Worm (Caenorhabditis elegans): ENCODE measurements around the gene ucr-1.
A peak's percentile ranks its signal among the peaks of the same experiment; 100 is the strongest.

The ucr-1 gene

DNA sequence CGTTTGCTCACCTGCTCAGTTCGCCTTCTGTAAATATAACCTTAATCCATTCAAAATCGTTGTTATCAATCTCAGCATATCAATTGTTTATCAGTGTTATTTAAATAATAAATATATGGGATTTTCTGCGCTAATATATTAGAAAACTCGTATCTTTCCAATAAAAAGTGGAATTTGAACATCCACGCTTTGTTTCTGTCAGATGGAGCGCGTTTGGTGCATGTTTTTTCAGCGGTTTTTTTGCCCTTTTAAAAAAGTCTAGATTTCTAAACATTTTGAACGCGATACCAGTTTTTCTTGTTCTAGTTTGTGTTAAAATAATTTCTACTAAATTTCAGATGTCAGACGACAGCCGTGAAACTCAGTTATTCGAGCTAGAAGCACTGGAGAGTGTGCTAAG, 5.0 kb upstream of the ucr-1 start, which contains the start of gene F56D2.2:
Gene F56D2.2, plus strand, starts transcription at position 339 of the 400 bp plus-strand sequence.
- TF ChIP-seq F49E8.2 (tag; optimal IDR thresholded peaks at IDR 0.05; ENCODE audit: insufficient read depth) (no peak), B0336.3 (GFP tag; IDR thresholded peaks at IDR 0.05) (no peak), lsy-27 (tag; optimal IDR thresholded peaks at IDR 0.05; ENCODE audit: borderline replicate concordance, insufficient read depth) (no peak), lin-35 (GFP tag; optimal IDR thresholded peaks at IDR 0.05) (peak in 1 of 3 experiments; percentile 9), ceh-100 (GFP tag; IDR thresholded peaks at IDR 0.05) (no peak), ceh-58 (GFP tag; IDR thresholded peaks at IDR 0.05) (no peak), ets-4 (GFP tag; optimal IDR thresholded peaks at IDR 0.05) (no peak), madf-10 (tag; optimal IDR thresholded peaks at IDR 0.05) (no peak), ceh-27 (GFP tag; optimal IDR thresholded peaks at IDR 0.05) (no peak), efl-1 (GFP tag; optimal IDR thresholded peaks at IDR 0.05) (peak; percentile 45)

- peak; percentile 33; the same call in 1 of the 2 replicates for TF ChIP-seq F33H1.4 (GFP tag; IDR thresholded peaks at IDR 0.05)
- TF ChIP-seq zfh-2 (GFP tag; conservative IDR thresholded peaks at IDR 0.05), result no peak
- TF ChIP-seq F49E8.2 (tag; optimal IDR thresholded peaks at IDR 0.05; ENCODE audit: insufficient read depth), result peak; percentile 14
- TF ChIP-seq Y79H2A.3 (GFP tag; conservative IDR thresholded peaks at IDR 0.05), result 0 out of 2 replicates have a peak, but pooled peaks have one; percentile 59
- no peak for TF ChIP-seq dpff-1 (tag; optimal IDR thresholded peaks at IDR 0.05)
- no peak for TF ChIP-seq madf-8 (GFP tag; conservative IDR thresholded peaks at IDR 0.05)
- TF ChIP-seq ceh-58 (GFP tag; IDR thresholded peaks at IDR 0.05), result 0 out of 2 replicates have a peak, but pooled peaks have one; percentile 50
- no peak for TF ChIP-seq ekl-4 (GFP tag; IDR thresholded peaks at IDR 0.05)
- 0 out of 2 replicates have a peak, but pooled peaks have one; percentile 31 for TF ChIP-seq C17E4.6 (GFP tag; IDR thresholded peaks at IDR 0.05)
- peak; percentile 48; the same call in 1 of the 2 replicates for TF ChIP-seq nfyb-1 (GFP tag; IDR thresholded peaks at IDR 0.05)
- TF ChIP-seq madf-6 (GFP tag; IDR thresholded peaks at IDR 0.05), result peak; percentile 52
- no peak for TF ChIP-seq efl-1 (GFP tag; optimal IDR thresholded peaks at IDR 0.05)
- TF ChIP-seq snpc-3.4 (tag; optimal IDR thresholded peaks at IDR 0.05), result peak; percentile 63
- TF ChIP-seq madf-3 (GFP tag; IDR thresholded peaks at IDR 0.05), result 0 out of 2 replicates have a peak, but pooled peaks have one; percentile 32
- peak; percentile 59 for TF ChIP-seq hrde-1 (tag; optimal IDR thresholded peaks at IDR 0.05; ENCODE audit: borderline replicate concordance)
- TF ChIP-seq D2030.7 (GFP tag; IDR thresholded peaks at IDR 0.05), result peak; percentile 43; the same call in 1 of the 2 replicates
- TF ChIP-seq cebp-1 (GFP tag; IDR thresholded peaks at IDR 0.05), result no peak
- TF ChIP-seq cebp-1 (tag; optimal IDR thresholded peaks at IDR 0.05), result peak; percentile 29
- peak; percentile 61; the same call in 1 of the 2 replicates for TF ChIP-seq attf-6 (GFP tag; IDR thresholded peaks at IDR 0.05)
- peak in 1 of 3 experiments; percentile 26 for TF ChIP-seq lin-35 (GFP tag; optimal IDR thresholded peaks at IDR 0.05)
- peak; percentile 24 for TF ChIP-seq lsl-1 (GFP tag; optimal IDR thresholded peaks at IDR 0.05)
- peak; percentile 40 for TF ChIP-seq lin-54 (GFP tag; optimal IDR thresholded peaks at IDR 0.05)
- TF ChIP-seq repo-1 (tag; optimal IDR thresholded peaks at IDR 0.05), result peak; percentile 74
- peak; percentile 9 for TF ChIP-seq ZK185.1 (tag; optimal IDR thresholded peaks at IDR 0.05; ENCODE audit: poor library complexity, severe bottlenecking)
- peak; percentile 30 for TF ChIP-seq him-1 (tag; optimal IDR thresholded peaks at IDR 0.05)
- peak; percentile 8 for TF ChIP-seq die-1 (tag; optimal IDR thresholded peaks at IDR 0.05)
- no peak for TF ChIP-seq lin-40 (tag; optimal IDR thresholded peaks at IDR 0.05)
- no peak for TF ChIP-seq ztf-18 (tag; optimal IDR thresholded peaks at IDR 0.05)
- peak; percentile 9 for TF ChIP-seq tbp1 (GFP tag; optimal IDR thresholded peaks at IDR 0.05)
- TF ChIP-seq B0336.3 (GFP tag; IDR thresholded peaks at IDR 0.05), result peak; percentile 68
- peak; percentile 46; the same call in 1 of the 2 replicates for TF ChIP-seq hsf-1 (GFP tag; IDR thresholded peaks at IDR 0.05)
Measured at ce11 chrIII:5588746-5589145, 3.2 kb upstream of the ucr-1 start.
